Fruit fly (Drosophila melanogaster) whole organism, prepupa: Measurements from ENCODE around the gene CG43235.

Experiments
- Blimp-1 ChIP-seq: fragments of 200-800 bp; sonication (Bioruptor generic); optimal IDR thresholded peaks from 3 replicates; lab custom pipeline; 2017; ENCODE audit warnings: missing biosample characterization, missing genetic modification characterization, mild to moderate bottlenecking, moderate library complexity, missing genetic modification reagents
- CG10669 ChIP-seq: fragments of 200-800 bp; sonication (Bioruptor generic); optimal IDR thresholded peaks from 3 replicates; lab custom pipeline; 2018; ENCODE audit warnings: missing biosample characterization, mild to moderate bottlenecking, missing genetic modification characterization, moderate library complexity
- CG11762 ChIP-seq: fragments of 200-800 bp; sonication (Bioruptor generic); optimal IDR thresholded peaks from 3 replicates; lab custom pipeline; 2016; ENCODE audit warnings: missing biosample characterization, missing genetic modification characterization; ENCODE audit not compliant: insufficient read depth
- CG11902 ChIP-seq: fragments of 200-800 bp; sonication (Bioruptor generic); optimal IDR thresholded peaks from 3 replicates; lab custom pipeline; 2016; ENCODE audit warnings: missing biosample characterization, missing genetic modification characterization
- CG1621 ChIP-seq: fragments of 200-800 bp; sonication (Bioruptor generic); optimal IDR thresholded peaks from 3 replicates; lab custom pipeline; 2018; ENCODE audit warnings: missing biosample characterization, mild to moderate bottlenecking, missing genetic modification characterization
- CG3032 ChIP-seq: fragments of 200-800 bp; optimal IDR thresholded peaks from 2 replicates; lab custom pipeline; 2019; ENCODE audit warnings: missing biosample characterization, mild to moderate bottlenecking, missing genetic modification characterization, moderate library complexity
- CG31627 ChIP-seq: fragments of 200-800 bp; sonication (Bioruptor generic); optimal IDR thresholded peaks from 3 replicates; lab custom pipeline; 2016; ENCODE audit warnings: missing biosample characterization, missing genetic modification characterization
- CG32006 ChIP-seq: fragments of 200-800 bp; sonication (Bioruptor generic); optimal IDR thresholded peaks from 3 replicates; lab custom pipeline; 2017; ENCODE audit warnings: missing biosample characterization, mild to moderate bottlenecking, missing genetic modification characterization
- CG34406 ChIP-seq: fragments of 200-800 bp; sonication (Bioruptor generic); optimal IDR thresholded peaks from 3 replicates; lab custom pipeline; 2016; ENCODE audit warnings: missing biosample characterization, missing genetic modification characterization
- CG3919 ChIP-seq: fragments of 200-800 bp; sonication (Bioruptor generic); optimal IDR thresholded peaks from 3 replicates; lab custom pipeline; 2016; ENCODE audit warnings: missing biosample characterization, missing genetic modification characterization
- CG6163 ChIP-seq: fragments of 200-800 bp; sonication (Bioruptor generic); IDR thresholded peaks from 3 replicates; pipeline ENCODE4 v1.3.6; 2022; ENCODE audit warnings: missing biosample characterization, missing genetic modification characterization
- CG6276 ChIP-seq: fragments of 200-800 bp; sonication (Bioruptor generic); optimal IDR thresholded peaks from 2 replicates; lab custom pipeline; 2017; ENCODE audit warnings: missing biosample characterization, mild to moderate bottlenecking, missing genetic modification characterization
- CG6854 ChIP-seq: fragments of 200-800 bp; sonication (Bioruptor generic); optimal IDR thresholded peaks from 2 replicates; lab custom pipeline; 2017; ENCODE audit warnings: missing biosample characterization, mild to moderate bottlenecking, missing genetic modification characterization
- CG8119 ChIP-seq: fragments of 200-800 bp; sonication (Bioruptor generic); IDR thresholded peaks from 3 replicates; pipeline ENCODE4 v1.3.6; 2022; ENCODE audit warnings: missing biosample characterization, missing genetic modification characterization
- CG8632 ChIP-seq: fragments of 200-800 bp; sonication (Bioruptor generic); optimal IDR thresholded peaks from 3 replicates; lab custom pipeline; 2016; ENCODE audit warnings: missing biosample characterization, missing genetic modification characterization
- Eip75B ChIP-seq: fragments of 200-800 bp; sonication (Bioruptor generic); optimal IDR thresholded peaks from 3 replicates; lab custom pipeline; 2016; ENCODE audit warnings: missing biosample characterization, missing genetic modification characterization
- Eip78C ChIP-seq: fragments of 200-800 bp; sonication (Bioruptor generic); peaks from one replicate; lab custom pipeline; 2016; ENCODE audit warnings: missing biosample characterization, missing genetic modification characterization
- Ets21C ChIP-seq: fragments of 200-800 bp; sonication (Bioruptor generic); optimal IDR thresholded peaks from 3 replicates; lab custom pipeline; 2016; ENCODE audit warnings: missing biosample characterization, missing genetic modification characterization
- Ets96B ChIP-seq: fragments of 200-800 bp; optimal IDR thresholded peaks from 2 replicates; lab custom pipeline; 2019; ENCODE audit warnings: missing biosample characterization, mild to moderate bottlenecking, missing genetic modification characterization, moderate library complexity
- Hr38 ChIP-seq: sonication (Bioruptor generic); optimal IDR thresholded peaks from 2 replicates; lab custom pipeline; 2016; ENCODE audit warnings: missing biosample characterization, missing genetic modification characterization
- Hr39 ChIP-seq: fragments of 200-800 bp; sonication (Bioruptor generic); optimal IDR thresholded peaks from 2 replicates; lab custom pipeline; 2016; ENCODE audit warnings: missing biosample characterization, missing genetic modification characterization
- Lpt ChIP-seq: fragments of 200-800 bp; sonication (Bioruptor generic); optimal IDR thresholded peaks from 3 replicates; lab custom pipeline; 2016; ENCODE audit warnings: missing biosample characterization, missing genetic modification characterization
- OdsH ChIP-seq: fragments of 200-800 bp; sonication (Bioruptor generic); optimal IDR thresholded peaks from 3 replicates; lab custom pipeline; 2016; ENCODE audit warnings: missing biosample characterization, missing genetic modification characterization
- Sox102F ChIP-seq: fragments of 200-800 bp; sonication (Bioruptor generic); optimal IDR thresholded peaks from 2 replicates; lab custom pipeline; 2016; ENCODE audit warnings: missing biosample characterization, mild to moderate bottlenecking, missing genetic modification characterization
- Sox14 ChIP-seq: fragments of 200-800 bp; sonication (Bioruptor generic); optimal IDR thresholded peaks from 3 replicates; lab custom pipeline; 2016; ENCODE audit warnings: missing biosample characterization, missing genetic modification characterization
- Sox15 ChIP-seq: fragments of 200-800 bp; sonication (Bioruptor generic); optimal IDR thresholded peaks from 3 replicates; lab custom pipeline; 2016; ENCODE audit warnings: missing biosample characterization, missing genetic modification characterization
- acj6 ChIP-seq: fragments of 200-800 bp; sonication (Bioruptor generic); optimal IDR thresholded peaks from 3 replicates; lab custom pipeline; 2016; ENCODE audit warnings: missing biosample characterization, missing genetic modification characterization
- cyc ChIP-seq: fragments of 200-800 bp; sonication (Bioruptor generic); optimal IDR thresholded peaks from 3 replicates; lab custom pipeline; 2016; ENCODE audit warnings: missing biosample characterization, missing genetic modification characterization
- dac ChIP-seq: fragments of 200-800 bp; sonication (Bioruptor generic); optimal IDR thresholded peaks from 2 replicates; lab custom pipeline; 2017; ENCODE audit warnings: missing biosample characterization, mild to moderate bottlenecking, missing genetic modification characterization
- eg ChIP-seq: fragments of 200-800 bp; sonication (Bioruptor generic); IDR thresholded peaks from 3 replicates; pipeline ENCODE4 v1.3.6; 2022; ENCODE audit warnings: missing biosample characterization, missing genetic modification characterization
- fd85E ChIP-seq: fragments of 200-800 bp; sonication (Bioruptor generic); optimal IDR thresholded peaks from 3 replicates; lab custom pipeline; 2016; ENCODE audit warnings: missing biosample characterization, missing genetic modification characterization
- fkh ChIP-seq: fragments of 200-800 bp; sonication (Bioruptor generic); optimal IDR thresholded peaks from 3 replicates; lab custom pipeline; 2017; ENCODE audit warnings: missing biosample characterization, mild to moderate bottlenecking, missing genetic modification characterization, moderate library complexity
- salr ChIP-seq, 2 experiments: fragments of 200-800 bp; sonication (Bioruptor generic); optimal IDR thresholded peaks; 3 replicates each; lab custom pipeline; 2016 to 2018; ENCODE audit warnings: missing biosample characterization in 2 of 2, missing genetic modification characterization in 2 of 2, mild to moderate bottlenecking in 1 of 2
- spab ChIP-seq: fragments of 200-800 bp; sonication (Bioruptor generic); optimal IDR thresholded peaks from 2 replicates; lab custom pipeline; 2017; ENCODE audit warnings: missing biosample characterization, mild to moderate bottlenecking, missing genetic modification characterization, missing genetic modification reagents
- ss ChIP-seq, 2 experiments: fragments of 200-800 bp; sonication (Bioruptor generic); optimal IDR thresholded peaks; 2 replicates in 1 of 2; 3 replicates in 1 of 2; lab custom pipeline; 2017 to 2018; ENCODE audit warnings: mild to moderate bottlenecking in 2 of 2, missing biosample characterization in 2 of 2, missing genetic modification characterization in 2 of 2, moderate library complexity in 1 of 2
- svp ChIP-seq: fragments of 200-800 bp; sonication (Bioruptor generic); peaks from one replicate; lab custom pipeline; 2016; ENCODE audit warnings: missing biosample characterization, missing genetic modification characterization
- topi ChIP-seq: fragments of 200-800 bp; sonication (Bioruptor generic); optimal IDR thresholded peaks from 3 replicates; lab custom pipeline; 2016; ENCODE audit warnings: missing biosample characterization, missing genetic modification characterization

The CG43235 gene

dm6 chr2L:7692583-7693080 is at the start of gene CG43235, which contains the start of gene CG7025:
Gene CG43235 (plus strand): TSS chr2L:7693030.
Gene CG7025 (minus strand): TSS chr2L:7692683.
- TF ChIP-seq svp (GFP tag; lab: Kevin White, UChicago) (peak; percentile 43), Eip78C (GFP tag; lab: Kevin White, UChicago) (no peak), CG3919 (GFP tag; lab: Kevin White, UChicago) (no peak), Hr39 (GFP tag; lab: Kevin White, UChicago) (no peak), Sox14 (no peak), eg (no peak)
- TF ChIP-seq, all 60 proteins: peak for 1

- TF ChIP-seq cyc: no peak
- no peak for TF ChIP-seq ss (GFP tag; optimal IDR thresholded peaks at IDR 0.05; lab: Kevin White, UChicago)
- TF ChIP-seq CG6163 (GFP tag; lab: Robert Waterston, UW): no peak
- TF ChIP-seq Ets96B (tag; lab: Kevin White, UChicago): no peak
- no peak for TF ChIP-seq fkh
Observed at dm6 chr2L:7659561-7659960, 33.3 kb upstream of the CG43235 start.

dm6 chr2L:7660087-7660486 is 32.7 kb upstream of the CG43235 start:
- TF ChIP-seq Sox15 (GFP tag; lab: Kevin White, UChicago) (no peak), CG32006 (peak; percentile 2)

dm6 chr2L:7665747-7666146 is 27.1 kb upstream of the CG43235 start, which contains the start of gene Myo28B1:
Gene Myo28B1 (plus strand): TSS chr2L:7666047.
- TF ChIP-seq svp (GFP tag; lab: Kevin White, UChicago) (peak; percentile 14), spab (GFP tag; lab: Kevin White, UChicago) (no peak)

dm6 chr2L:7675028-7675749 is 17.6 kb upstream of the CG43235 start, which contains the start of gene Slob:
Gene Slob (minus strand): TSS chr2L:7675078.
- TF ChIP-seq Eip78C (GFP tag; lab: Kevin White, UChicago) (peak; percentile 26), Hr38 (GFP tag; lab: Kevin White, UChicago) (no peak), CG11762 (GFP tag; lab: Kevin White, UChicago) (no peak)

- peak; percentile 22 for TF ChIP-seq Eip75B (GFP tag; lab: Kevin White, UChicago)
- TF ChIP-seq CG1621: no peak
- no peak for TF ChIP-seq CG6163 (GFP tag; lab: Robert Waterston, UW)
- TF ChIP-seq acj6 (GFP tag; lab: Kevin White, UChicago): no peak
- no peak for TF ChIP-seq CG34406 (GFP tag; lab: Kevin White, UChicago)
- no peak for TF ChIP-seq ss (GFP tag; optimal IDR thresholded peaks at IDR 0.05; lab: Kevin White, UChicago)
- TF ChIP-seq Lpt: no peak
- no peak for TF ChIP-seq CG6854 (GFP tag; lab: Kevin White, UChicago)
- TF ChIP-seq Ets21C (GFP tag; lab: Kevin White, UChicago): no peak
- TF ChIP-seq Eip78C (GFP tag; lab: Kevin White, UChicago): peak; percentile 10
- no peak for TF ChIP-seq CG8632 (GFP tag; lab: Kevin White, UChicago)
- no peak for TF ChIP-seq CG3032
- TF ChIP-seq svp (GFP tag; lab: Kevin White, UChicago): peak; percentile 77
- no peak for TF ChIP-seq CG3919 (GFP tag; lab: Kevin White, UChicago)
- TF ChIP-seq CG8119 (GFP tag; lab: Robert Waterston, UW): no peak
- TF ChIP-seq CG11902 (GFP tag; lab: Kevin White, UChicago): no peak
Observed at dm6 chr2L:7675754-7676178, 17.1 kb upstream of the CG43235 start.

dm6 chr2L:7676982-7677381 is 15.8 kb upstream of the CG43235 start:
- TF ChIP-seq CG3919 (GFP tag; lab: Kevin White, UChicago): no peak
- no peak for TF ChIP-seq topi (GFP tag; lab: Kevin White, UChicago)
- TF ChIP-seq CG8119 (GFP tag; lab: Robert Waterston, UW): no peak
- TF ChIP-seq CG8632 (GFP tag; lab: Kevin White, UChicago): no peak
- no peak for TF ChIP-seq Sox102F
- TF ChIP-seq CG31627 (GFP tag; lab: Kevin White, UChicago): no peak
- no peak for TF ChIP-seq salr (GFP tag; optimal IDR thresholded peaks at IDR 0.05; lab: Kevin White, UChicago)
- TF ChIP-seq CG10669 (GFP tag; lab: Kevin White, UChicago): no peak
- TF ChIP-seq CG6163 (GFP tag; lab: Robert Waterston, UW): no peak
- no peak for TF ChIP-seq Blimp-1
- TF ChIP-seq dac: no peak
- no peak for TF ChIP-seq OdsH (GFP tag; lab: Kevin White, UChicago)
- TF ChIP-seq Eip78C (GFP tag; lab: Kevin White, UChicago): no peak
- TF ChIP-seq fd85E (GFP tag; lab: Kevin White, UChicago): no peak
- no peak for TF ChIP-seq CG11762 (GFP tag; lab: Kevin White, UChicago)
- no peak for TF ChIP-seq CG6276 (GFP tag; lab: Kevin White, UChicago)
